Fruit fly (Drosophila melanogaster): Measurements from ENCODE around the gene CG7024.

CG7024 gene

DNA sequence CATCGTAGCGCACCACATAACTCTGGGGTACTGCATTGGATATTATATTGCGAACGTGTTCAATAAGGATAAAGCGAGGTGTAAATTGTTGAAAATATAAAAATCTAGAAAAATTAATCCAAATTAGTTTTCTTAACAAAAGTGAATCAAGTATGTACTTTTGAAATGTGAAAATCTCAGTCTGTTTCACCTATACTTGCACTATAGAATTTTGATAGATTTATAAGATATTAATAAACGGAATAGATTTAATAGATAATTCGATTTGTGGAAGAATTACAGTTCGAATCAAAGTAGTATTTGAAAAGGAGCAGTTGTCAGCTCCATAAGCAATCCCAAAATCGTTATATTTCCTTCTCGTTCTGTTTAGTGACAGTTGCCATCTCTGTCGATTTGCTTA is at the start of gene CG7024:
Gene CG7024, plus strand, starts transcription at position 301 of the 400 bp plus-strand sequence.
- no peak for TF ChIP-seq slp2 (GFP tag; optimal IDR thresholded peaks at IDR 0.05)
- TF ChIP-seq CG15696 (tag; optimal IDR thresholded peaks at IDR 0.05), result no peak
- no peak for TF ChIP-seq fd96Cb (tag; optimal IDR thresholded peaks at IDR 0.05)
- TF ChIP-seq shn (GFP tag; optimal IDR thresholded peaks at IDR 0.05), result no peak
- TF ChIP-seq CG17359 (tag; optimal IDR thresholded peaks at IDR 0.05), result no peak
- no peak for TF ChIP-seq Poxn (GFP tag; IDR thresholded peaks at IDR 0.05)
- TF ChIP-seq CG10209 (GFP tag; optimal IDR thresholded peaks at IDR 0.05), result no peak
- no peak for TF ChIP-seq TFAM (GFP tag; optimal IDR thresholded peaks at IDR 0.05)
- no peak for TF ChIP-seq esg (GFP tag; conservative IDR thresholded peaks at IDR 0.05)
- no peak for TF ChIP-seq Xbp1 (GFP tag; optimal IDR thresholded peaks at IDR 0.05)
- TF ChIP-seq bcd (GFP tag; optimal IDR thresholded peaks at IDR 0.05), result no peak
- no peak for TF ChIP-seq CG13123 (GFP tag; optimal IDR thresholded peaks at IDR 0.05)
- no peak for TF ChIP-seq CG33213 (GFP tag; optimal IDR thresholded peaks at IDR 0.05)
- TF ChIP-seq Dek (tag; optimal IDR thresholded peaks at IDR 0.05), result no peak
- no peak for TF ChIP-seq lab (GFP tag; optimal IDR thresholded peaks at IDR 0.05)
- no peak for TF ChIP-seq gcm (GFP tag; optimal IDR thresholded peaks at IDR 0.05)
- no peak for TF ChIP-seq CG10565 (GFP tag; optimal IDR thresholded peaks at IDR 0.05)
- no peak for TF ChIP-seq stc (GFP tag; IDR thresholded peaks at IDR 0.05)
- no peak for TF ChIP-seq onecut (GFP tag; IDR thresholded peaks at IDR 0.05)
- no peak for TF ChIP-seq sc (optimal IDR thresholded peaks at IDR 0.05)
- TF ChIP-seq sc (GFP tag; optimal IDR thresholded peaks at IDR 0.05), result no peak

DNA sequence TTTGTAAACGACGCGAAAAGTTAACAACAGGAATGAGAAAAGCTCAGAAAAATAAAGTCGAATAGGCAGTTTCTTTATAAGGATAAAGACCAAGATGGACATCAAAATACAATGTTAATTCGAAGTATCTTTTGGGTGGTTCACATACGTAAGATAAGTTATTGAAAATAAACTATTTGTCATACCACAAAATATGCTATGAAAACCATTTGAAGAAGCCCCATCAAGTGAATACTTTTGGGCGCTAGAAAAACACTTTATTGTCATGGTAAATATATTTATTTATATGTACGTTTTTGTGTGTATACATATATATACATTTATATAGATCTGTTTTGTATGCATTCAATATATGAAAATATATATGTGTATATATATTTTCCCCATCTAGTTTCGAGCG is 47.2 kb upstream of the CG7024 start:
- TF ChIP-seq cg (GFP tag; optimal IDR thresholded peaks at IDR 0.05), result no peak
- no peak for TF ChIP-seq H2.0 (GFP tag; IDR thresholded peaks at IDR 0.05)
- no peak for TF ChIP-seq unc-4 (GFP tag; IDR thresholded peaks at IDR 0.05; ENCODE audit: partially characterized antibody)
- TF ChIP-seq sens (GFP tag), result no peak
- no peak for TF ChIP-seq Dbx (GFP tag; IDR thresholded peaks at IDR 0.05)
- TF ChIP-seq CG12236 (GFP tag; optimal IDR thresholded peaks at IDR 0.05), result no peak
- no peak for TF ChIP-seq CG9817 (tag; optimal IDR thresholded peaks at IDR 0.05)
- TF ChIP-seq CG18619 (GFP tag; optimal IDR thresholded peaks at IDR 0.05), result no peak
- no peak for TF ChIP-seq dati (GFP tag; IDR thresholded peaks at IDR 0.05)
- no peak for TF ChIP-seq slou (GFP tag; optimal IDR thresholded peaks at IDR 0.05)

DNA sequence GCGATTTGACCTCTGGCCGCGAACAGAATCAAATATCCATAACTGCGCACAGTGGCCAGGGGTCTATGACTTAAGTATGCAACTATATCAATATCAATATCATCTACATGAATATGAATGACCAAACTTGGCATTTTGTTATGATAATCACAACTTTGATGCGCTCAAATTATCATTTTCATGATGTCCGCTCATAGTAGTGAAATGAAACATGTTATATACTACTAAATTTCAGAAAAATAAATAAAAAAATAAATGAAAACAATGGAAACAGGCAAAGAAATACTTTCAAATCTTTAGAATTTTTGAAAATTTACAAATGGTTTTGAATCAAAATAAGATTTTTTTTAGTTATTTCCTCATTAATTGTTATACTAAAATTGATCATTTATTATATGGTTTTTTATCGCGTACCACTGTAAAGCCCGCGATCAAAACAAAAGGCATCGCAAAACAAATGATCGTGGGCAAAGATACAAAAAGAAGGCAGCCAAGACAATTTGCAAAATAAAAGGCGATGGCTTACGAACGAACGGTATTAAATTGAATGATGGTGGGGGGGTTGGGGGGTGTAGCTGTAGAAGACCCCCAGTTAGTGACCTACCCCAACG is 44.4 kb upstream of the CG7024 start:
- no peak for TF ChIP-seq lov (optimal IDR thresholded peaks at IDR 0.05)
- TF ChIP-seq lov (GFP tag; IDR thresholded peaks at IDR 0.05), result no peak
- TF ChIP-seq CG2875 (GFP tag; optimal IDR thresholded peaks at IDR 0.05), result no peak
- no peak for TF ChIP-seq usp (GFP tag; optimal IDR thresholded peaks at IDR 0.05)
- no peak for TF ChIP-seq GATAe (GFP tag; conservative IDR thresholded peaks at IDR 0.05)
- no peak for TF ChIP-seq chm (GFP tag; IDR thresholded peaks at IDR 0.05)
- no peak for TF ChIP-seq fd64A (GFP tag; optimal IDR thresholded peaks at IDR 0.05)
- TF ChIP-seq bsh (GFP tag; optimal IDR thresholded peaks at IDR 0.05), result no peak
- no peak for TF ChIP-seq Eip74EF (GFP tag; optimal IDR thresholded peaks at IDR 0.05)
- no peak for TF ChIP-seq amos (GFP tag; IDR thresholded peaks at IDR 0.05; ENCODE audit: partially characterized antibody)
- no peak for TF ChIP-seq org-1 (GFP tag; optimal IDR thresholded peaks at IDR 0.05)
- TF ChIP-seq crc (GFP tag; optimal IDR thresholded peaks at IDR 0.05), result no peak
- TF ChIP-seq zen (tag; optimal IDR thresholded peaks at IDR 0.05), result no peak
- TF ChIP-seq CG4424 (GFP tag; optimal IDR thresholded peaks at IDR 0.05), result no peak
- TF ChIP-seq odd (GFP tag; optimal IDR thresholded peaks at IDR 0.05), result no peak

Data from whole organism, embryonic.